Worm (Caenorhabditis elegans): ENCODE data around the gene C25G4.7.
A peak's percentile ranks its signal among the peaks of the same experiment; 100 is the strongest.
"Not testable (repeated sequence)": the region's sequence is repeated elsewhere in the genome, so short reads cannot be mapped to it uniquely, and the experiment has no call there.

Gene C25G4.7

ce11 chrIV:12495196-12495595 lies 38.5 kb downstream of the C25G4.7 start, which contains the start of gene sru-20:
sru-20 (plus strand) TSS chrIV:12495496.
- TF ChIP-seq nfya-1 (tag; optimal IDR thresholded peaks at IDR 0.05; ENCODE audit: borderline replicate concordance, insufficient read depth) (no peak), unc-62 (GFP tag; optimal IDR thresholded peaks at IDR 0.05) (no peak), ets-4 (GFP tag; optimal IDR thresholded peaks at IDR 0.05) (no peak), ama-1 (optimal IDR thresholded peaks at IDR 0.05) (no peak), ama-1 (GFP tag; optimal IDR thresholded peaks at IDR 0.05) (peak in 1 of 2 experiments; percentile 30), T26A5.8 (tag; optimal IDR thresholded peaks at IDR 0.05) (no peak)

DNA sequence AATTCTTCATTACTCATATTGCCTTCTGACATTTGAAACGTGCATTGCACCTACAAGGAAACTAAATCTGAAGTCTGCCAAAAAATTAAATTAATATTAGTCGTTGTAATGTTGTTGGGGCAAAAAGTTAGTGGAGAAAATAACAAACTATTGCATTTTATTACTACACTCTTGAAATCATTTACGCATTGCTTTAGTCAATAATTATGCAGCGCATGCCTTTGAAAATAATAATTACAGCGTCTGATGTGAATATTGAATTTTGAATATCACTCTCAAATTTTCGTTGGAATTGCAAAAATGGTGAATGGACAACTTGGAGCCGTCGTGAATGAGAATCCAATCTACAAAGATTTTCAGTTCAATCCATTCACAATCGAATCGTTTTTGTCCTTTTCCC lies 41.5 kb downstream of the C25G4.7 start, which contains the start of gene sru-19:
TSS of gene sru-19 (plus strand) at position 301 of the 400 bp plus-strand sequence.
- TF ChIP-seq akir-1 (GFP tag; optimal IDR thresholded peaks at IDR 0.05) (no peak), F52B5.7 (tag; optimal IDR thresholded peaks at IDR 0.05) (no peak), ztf-6 (GFP tag; IDR thresholded peaks at IDR 0.05) (no peak), K12H6.12 (tag; optimal IDR thresholded peaks at IDR 0.05) (no peak)

DNA sequence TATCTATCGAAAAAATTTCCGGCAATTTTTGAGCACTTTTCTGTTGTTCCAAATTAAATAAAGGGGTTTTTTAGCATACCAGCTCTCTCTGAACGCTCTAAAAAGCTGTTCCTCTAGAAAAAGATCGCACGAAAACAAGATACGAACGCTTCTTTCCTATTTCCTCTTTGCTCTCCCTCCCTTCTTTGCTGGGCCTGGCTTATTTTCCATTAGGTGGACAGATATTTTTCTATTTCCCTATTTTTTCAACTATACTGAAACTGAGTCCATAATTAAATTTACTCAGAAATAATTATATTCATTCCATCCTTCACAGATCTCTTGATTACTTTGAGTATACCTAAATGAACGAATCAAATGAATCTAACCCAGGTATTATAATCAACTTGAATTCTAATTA lies 45.2 kb downstream of the C25G4.7 start, which contains the start of gene sru-18:
TSS of gene sru-18 (plus strand) at position 301 of the 400 bp plus-strand sequence.
- no peak for TF ChIP-seq lir-1 (GFP tag; conservative IDR thresholded peaks at IDR 0.05)
- TF ChIP-seq bed-2 (GFP tag; IDR thresholded peaks at IDR 0.05) = no peak
- TF ChIP-seq cebp-1 (GFP tag; IDR thresholded peaks at IDR 0.05) = no peak
- TF ChIP-seq cebp-1 (tag; optimal IDR thresholded peaks at IDR 0.05) = no peak
- no peak for TF ChIP-seq sdz-38 (tag; optimal IDR thresholded peaks at IDR 0.05)
- TF ChIP-seq nhr-90 (tag; optimal IDR thresholded peaks at IDR 0.05) = no peak
- no peak for TF ChIP-seq lin-26 (GFP tag; IDR thresholded peaks at IDR 0.05)
- TF ChIP-seq bed-1 (GFP tag; IDR thresholded peaks at IDR 0.05) = no peak
- TF ChIP-seq hlh-26 (GFP tag; conservative IDR thresholded peaks at IDR 0.05) = no peak
- TF ChIP-seq xnd-1 (tag; optimal IDR thresholded peaks at IDR 0.05) = no peak
- TF ChIP-seq ztf-28 (GFP tag; IDR thresholded peaks at IDR 0.05) = no peak
- TF ChIP-seq hlh-12 (tag; optimal IDR thresholded peaks at IDR 0.05) = no peak
- TF ChIP-seq F57C9.4 (tag; optimal IDR thresholded peaks at IDR 0.05) = no peak
- no peak for TF ChIP-seq F37B4.10 (GFP tag; IDR thresholded peaks at IDR 0.05)

DNA sequence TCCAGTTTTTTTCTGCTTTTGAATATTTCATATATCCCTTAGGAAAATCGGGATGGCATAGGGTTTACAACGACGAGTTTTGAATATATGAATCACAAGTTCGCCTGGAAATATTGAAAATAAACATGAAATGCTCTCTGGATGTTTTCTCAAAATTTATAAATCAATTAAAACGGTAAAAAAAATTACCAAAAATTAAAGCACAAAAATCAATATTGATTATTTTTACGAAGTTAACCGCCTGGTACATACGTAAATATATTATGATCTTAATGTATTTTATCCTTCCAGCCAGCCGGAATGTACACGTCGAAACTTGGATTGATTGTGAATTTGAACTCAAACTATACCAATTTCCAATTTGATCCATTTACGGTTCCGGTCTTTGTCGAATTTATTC lies 48.7 kb downstream of the C25G4.7 start, which contains the start of gene sru-17:
TSS of gene sru-17 (plus strand) at position 301 of the 400 bp plus-strand sequence.
- TF ChIP-seq K11D2.4 (GFP tag; IDR thresholded peaks at IDR 0.05); madf-10 (tag; optimal IDR thresholded peaks at IDR 0.05); mxl-1 (tag; optimal IDR thresholded peaks at IDR 0.05): not testable (repeated sequence)
